Fruit fly (Drosophila melanogaster): Measurements from ENCODE around the gene kdn.

DNA sequence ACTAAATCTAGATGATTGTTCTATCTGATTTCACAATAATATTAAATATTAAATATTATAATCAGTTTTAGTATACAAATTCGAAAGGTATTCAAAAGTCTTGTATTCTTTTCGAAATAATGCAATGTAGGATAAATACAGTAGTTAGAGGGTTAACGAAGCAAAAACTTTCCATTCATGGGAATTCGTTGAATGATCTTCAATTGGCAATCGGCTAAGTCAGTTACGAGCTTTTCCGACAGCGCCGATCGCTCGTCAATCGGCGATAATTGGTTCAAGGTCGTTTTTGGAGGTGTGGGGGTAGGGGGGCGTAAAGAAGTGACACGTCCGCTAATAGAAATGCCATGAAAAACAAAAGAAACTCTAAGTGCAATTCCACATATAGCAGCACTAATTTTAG is 4.3 kb upstream of the kdn start:
- TF ChIP-seq CTCF (optimal IDR thresholded peaks at IDR 0.05), result no peak
- TF ChIP-seq CG8478 (optimal IDR thresholded peaks at IDR 0.05), result no peak
